Worm (Caenorhabditis elegans) whole organism, L4 larva: ENCODE results near the gene T12G3.4.

Experiments
- D1046.2 ChIP-seq: fragments of 200-800 bp; sonication (Bioruptor generic); IDR thresholded peaks from 2 replicates; pipeline ENCODE4 v1.3.6; 2022; ENCODE audit warnings: missing genetic modification characterization, missing compliant biosample characterization
- F37D6.2 ChIP-seq: sonication (generic microtip); optimal IDR thresholded peaks from 2 replicates; lab custom pipeline; 2016; ENCODE audit warnings: mild to moderate bottlenecking, missing genetic modification characterization, missing compliant biosample characterization
- F44E2.7 ChIP-seq: fragments of 200-800 bp; sonication (Bioruptor generic); IDR thresholded peaks from 2 replicates; pipeline ENCODE4 v2.1.2; 2022; ENCODE audit warnings: missing genetic modification characterization, missing compliant biosample characterization
- F49E8.2 ChIP-seq: sonication (generic microtip); optimal IDR thresholded peaks from 2 replicates; lab custom pipeline; 2016; ENCODE audit warnings: missing compliant biosample characterization, mild to moderate bottlenecking, missing genetic modification characterization, borderline replicate concordance
- R02D3.7 ChIP-seq: fragments of 150-350 bp; sonication (generic microtip); optimal IDR thresholded peaks from 3 replicates; lab custom pipeline; 2014; ENCODE audit warnings: missing biosample characterization, missing genetic modification characterization
- Y48G9A.11 ChIP-seq: fragments of 200-800 bp; sonication (Bioruptor generic); IDR thresholded peaks from 2 replicates; pipeline ENCODE4 v1.3.6; 2022; ENCODE audit warnings: missing genetic modification reagents, missing genetic modification characterization, missing compliant biosample characterization
- Y5F2A.4 ChIP-seq: fragments of 200-800 bp; sonication (Bioruptor generic); optimal IDR thresholded peaks from 2 replicates; lab custom pipeline; 2018; ENCODE audit warnings: mild to moderate bottlenecking, missing genetic modification characterization, missing compliant biosample characterization
- aha-1 ChIP-seq: fragments of 150-350 bp; peaks from one replicate; lab custom pipeline; 2014; ENCODE audit warnings: missing biosample characterization, missing genetic modification characterization
- attf-4 ChIP-seq: sonication (generic microtip); optimal IDR thresholded peaks from 3 replicates; lab custom pipeline; 2017; ENCODE audit warnings: missing biosample characterization, missing genetic modification characterization
- ceh-28 ChIP-seq: fragments of 150-350 bp; optimal IDR thresholded peaks from 2 replicates; lab custom pipeline; 2014; ENCODE audit warnings: missing biosample characterization, missing genetic modification reagents, missing genetic modification characterization
- ceh-32 ChIP-seq: sonication (generic microtip); optimal IDR thresholded peaks from 2 replicates; lab custom pipeline; 2016; ENCODE audit warnings: mild to moderate bottlenecking, missing genetic modification characterization, missing compliant biosample characterization; ENCODE audit not compliant: poor library complexity
- ceh-82 ChIP-seq: sonication (generic microtip); optimal IDR thresholded peaks from 2 replicates; lab custom pipeline; 2017; ENCODE audit warnings: missing biosample characterization, missing genetic modification characterization
- ces-1 ChIP-seq: fragments of 150-350 bp; sonication (generic microtip); optimal IDR thresholded peaks from 4 replicates; lab custom pipeline; 2014; ENCODE audit warnings: missing biosample characterization, missing genetic modification reagents, missing genetic modification characterization
- cey-2 ChIP-seq: sonication (generic microtip); optimal IDR thresholded peaks from 3 replicates; lab custom pipeline; 2017; ENCODE audit warnings: missing genetic modification characterization, mild to moderate bottlenecking, missing compliant biosample characterization, antibody characterized with exemption, borderline replicate concordance; ENCODE audit not compliant: insufficient read depth
- ctbp-1 ChIP-seq: fragments of 200-800 bp; sonication (Bioruptor generic); IDR thresholded peaks from 2 replicates; pipeline ENCODE4 v1.3.6; 2022; ENCODE audit warnings: missing genetic modification reagents, missing genetic modification characterization, missing compliant biosample characterization
- daf-12 ChIP-seq: fragments of 150-350 bp; optimal IDR thresholded peaks from 2 replicates; lab custom pipeline; 2014; ENCODE audit warnings: missing biosample characterization, missing genetic modification reagents, missing genetic modification characterization
- daf-16 ChIP-seq, 3 experiments: sonication (generic microtip); optimal IDR thresholded peaks; 2 replicates each; lab custom pipeline; 2016 to 2017; ENCODE audit warnings: missing genetic modification characterization in 3 of 3, missing genetic modification reagents in 3 of 3, mild to moderate bottlenecking in 2 of 3, missing compliant biosample characterization in 2 of 3, missing biosample characterization in 1 of 3, moderate library complexity in 1 of 3
- daf-19 ChIP-seq: fragments of 200-800 bp; sonication (Bioruptor generic); conservative IDR thresholded peaks from 2 replicates; pipeline ENCODE4 v1.3.6; 2022; ENCODE audit warnings: missing genetic modification characterization, missing compliant biosample characterization
- dmd-6 ChIP-seq: fragments of 200-800 bp; sonication (Bioruptor generic); IDR thresholded peaks from 2 replicates; pipeline ENCODE4 v1.3.6; 2022; ENCODE audit warnings: missing genetic modification reagents, missing genetic modification characterization, missing compliant biosample characterization
- dpl-1 ChIP-seq: fragments of 150-350 bp; optimal IDR thresholded peaks from 2 replicates; lab custom pipeline; 2014; ENCODE audit warnings: missing biosample characterization, missing genetic modification reagents, missing genetic modification characterization
- dve-1 ChIP-seq: sonication (generic microtip); optimal IDR thresholded peaks from 2 replicates; lab custom pipeline; 2017; ENCODE audit warnings: antibody characterized with exemption, mild to moderate bottlenecking, missing genetic modification characterization, missing compliant biosample characterization; ENCODE audit not compliant: insufficient read depth
- egl-43 ChIP-seq: fragments of 200-800 bp; sonication (Bioruptor generic); IDR thresholded peaks from 2 replicates; pipeline ENCODE4 v1.3.6; 2022; ENCODE audit warnings: missing genetic modification reagents, missing genetic modification characterization, missing compliant biosample characterization
- hif-1 ChIP-seq, 2 experiments: sonication (generic microtip); optimal IDR thresholded peaks; 2 replicates each; lab custom pipeline; 2016 to 2017; ENCODE audit warnings: missing compliant biosample characterization in 2 of 2, missing genetic modification characterization in 2 of 2, missing genetic modification reagents in 2 of 2, missing genotype in 2 of 2, mild to moderate bottlenecking in 1 of 2
- hlh-30 ChIP-seq: sonication (generic microtip); optimal IDR thresholded peaks from 2 replicates; lab custom pipeline; 2017; ENCODE audit warnings: antibody characterized with exemption, mild to moderate bottlenecking, missing genetic modification characterization, missing compliant biosample characterization; ENCODE audit not compliant: insufficient read depth
- hmg-1.1 ChIP-seq: fragments of 200-800 bp; sonication (Bioruptor generic); IDR thresholded peaks from 2 replicates; pipeline ENCODE4 v1.3.6; 2022; ENCODE audit warnings: missing genetic modification reagents, missing genetic modification characterization, missing compliant biosample characterization
- lim-7 ChIP-seq: fragments of 200-800 bp; sonication (Bioruptor generic); IDR thresholded peaks from 2 replicates; pipeline ENCODE4 v1.3.6; 2022; ENCODE audit warnings: missing genetic modification characterization, missing compliant biosample characterization
- lin-13 ChIP-seq: fragments of 150-350 bp; optimal IDR thresholded peaks from 2 replicates; lab custom pipeline; 2014; ENCODE audit warnings: missing biosample characterization, missing genetic modification reagents, missing genetic modification characterization
- lin-15B ChIP-seq: fragments of 150-350 bp; sonication (generic microtip); optimal IDR thresholded peaks from 3 replicates; lab custom pipeline; 2014; ENCODE audit warnings: missing biosample characterization, missing genetic modification characterization
- lin-39 ChIP-seq: fragments of 150-350 bp; optimal IDR thresholded peaks from 2 replicates; lab custom pipeline; 2014; ENCODE audit warnings: missing biosample characterization, missing genetic modification reagents, missing genetic modification characterization
- lir-3 ChIP-seq: sonication (generic microtip); optimal IDR thresholded peaks from 2 replicates; lab custom pipeline; 2016; ENCODE audit warnings: mild to moderate bottlenecking, missing genetic modification characterization, missing compliant biosample characterization
- lsy-2 ChIP-seq, 2 experiments: fragments of 150-350 bp in 1 of 2; sonication (generic microtip) in 1 of 2; optimal IDR thresholded peaks; 2 replicates each; lab custom pipeline; 2014 to 2017; ENCODE audit warnings: missing biosample characterization in 2 of 2, missing genetic modification characterization in 2 of 2
- nhr-10 ChIP-seq: fragments of 150-350 bp; optimal IDR thresholded peaks from 2 replicates; lab custom pipeline; 2014; ENCODE audit warnings: missing biosample characterization, missing genetic modification characterization
- nhr-111 ChIP-seq: fragments of 200-800 bp; sonication (Bioruptor generic); optimal IDR thresholded peaks from 2 replicates; lab custom pipeline; 2018; ENCODE audit warnings: mild to moderate bottlenecking, missing genetic modification characterization, missing compliant biosample characterization
- nhr-237 ChIP-seq: sonication (generic microtip); optimal IDR thresholded peaks from 2 replicates; lab custom pipeline; 2017; ENCODE audit warnings: missing biosample characterization, missing genetic modification characterization
- nhr-25 ChIP-seq: sonication (generic microtip); optimal IDR thresholded peaks from 2 replicates; lab custom pipeline; 2017; ENCODE audit warnings: missing genetic modification characterization, mild to moderate bottlenecking, missing compliant biosample characterization, antibody characterized with exemption, moderate library complexity, borderline replicate concordance; ENCODE audit not compliant: insufficient read depth
- nhr-41 ChIP-seq: fragments of 200-800 bp; sonication (Bioruptor generic); IDR thresholded peaks from 2 replicates; pipeline ENCODE4 v1.3.6; 2022; ENCODE audit warnings: missing genetic modification reagents, missing genetic modification characterization, missing compliant biosample characterization
- nhr-6 ChIP-seq: fragments of 150-350 bp; optimal IDR thresholded peaks from 2 replicates; lab custom pipeline; 2014; ENCODE audit warnings: missing biosample characterization, missing genetic modification characterization
- nhr-77 ChIP-seq: fragments of 150-350 bp; optimal IDR thresholded peaks from 2 replicates; lab custom pipeline; 2014; ENCODE audit warnings: missing biosample characterization, missing genetic modification characterization
- php-3 ChIP-seq: fragments of 200-800 bp; sonication (Bioruptor generic); IDR thresholded peaks from 2 replicates; pipeline ENCODE4 v1.3.6; 2022; ENCODE audit warnings: missing genetic modification reagents, missing genetic modification characterization, missing compliant biosample characterization
- pqm-1 ChIP-seq: sonication (generic microtip); optimal IDR thresholded peaks from 2 replicates; lab custom pipeline; 2017; ENCODE audit warnings: missing biosample characterization, missing genetic modification characterization
- snpc-4 ChIP-seq: fragments of 150-350 bp; optimal IDR thresholded peaks from 2 replicates; lab custom pipeline; 2014; ENCODE audit warnings: missing biosample characterization, missing genetic modification characterization
- spr-3 ChIP-seq: fragments of 200-800 bp; sonication (Bioruptor generic); optimal IDR thresholded peaks from 2 replicates; lab custom pipeline; 2018; ENCODE audit warnings: mild to moderate bottlenecking, missing genetic modification characterization, missing compliant biosample characterization
- tag-97 ChIP-seq: fragments of 200-800 bp; sonication (Bioruptor generic); IDR thresholded peaks from 2 replicates; pipeline ENCODE4 v1.3.6; 2022; ENCODE audit warnings: missing genetic modification characterization, missing compliant biosample characterization
- unc-39 ChIP-seq: sonication (generic microtip); optimal IDR thresholded peaks from 2 replicates; lab custom pipeline; 2017; ENCODE audit warnings: missing biosample characterization, missing genetic modification characterization
- ztf-11 ChIP-seq: fragments of 150-350 bp; optimal IDR thresholded peaks from 2 replicates; lab custom pipeline; 2014; ENCODE audit warnings: missing biosample characterization, missing genetic modification characterization
- ztf-7 ChIP-seq: fragments of 150-350 bp; optimal IDR thresholded peaks from 2 replicates; lab custom pipeline; 2014; ENCODE audit warnings: missing biosample characterization, missing genetic modification characterization

Gene T12G3.4

ce11 chrIV:12043054-12043453, 5.0 kb upstream of the T12G3.4 start (continued):
- no peak for TF ChIP-seq D1046.2 (GFP tag; lab: Robert Waterston, UW)
- no peak for TF ChIP-seq nhr-237 (tag; lab: Kevin White, UChicago)
- TF ChIP-seq attf-4 (tag; lab: Kevin White, UChicago), result no peak
- TF ChIP-seq daf-16 (GFP tag; optimal IDR thresholded peaks at IDR 0.05; lab: Kevin White, UChicago), result no peak
- TF ChIP-seq daf-16 (tag; optimal IDR thresholded peaks at IDR 0.05; lab: Kevin White, UChicago), result peak; percentile 52
- peak; percentile 30 for TF ChIP-seq dve-1 (tag; lab: Kevin White, UChicago)
- no peak for TF ChIP-seq R02D3.7 (tag; lab: Kevin White, UChicago)
- no peak for TF ChIP-seq ceh-32 (tag; lab: Kevin White, UChicago)
- TF ChIP-seq dmd-6 (GFP tag; lab: Robert Waterston, UW), result peak; percentile 41; the same call in 1 of the 2 replicates
- no peak for TF ChIP-seq egl-43 (GFP tag; lab: Robert Waterston, UW)
- TF ChIP-seq daf-12, result no peak
- no peak for TF ChIP-seq lin-39 (tag; lab: Kevin White, UChicago)
- no peak for TF ChIP-seq ctbp-1 (GFP tag; lab: Robert Waterston, UW)
- peak; percentile 60 for TF ChIP-seq nhr-77 (tag; lab: Kevin White, UChicago)
- TF ChIP-seq lim-7 (GFP tag; lab: Robert Waterston, UW), result no peak
- TF ChIP-seq php-3 (GFP tag; lab: Robert Waterston, UW), result no peak
- no peak for TF ChIP-seq F37D6.2
- peak; percentile 11 for TF ChIP-seq hlh-30 (tag; lab: Kevin White, UChicago)
- TF ChIP-seq Y48G9A.11 (GFP tag; lab: Robert Waterston, UW), result no peak
- no peak for TF ChIP-seq ceh-82 (tag; lab: Kevin White, UChicago)
- TF ChIP-seq pqm-1 (tag; lab: Kevin White, UChicago), result peak; percentile 13
- no peak for TF ChIP-seq cey-2 (tag; lab: Kevin White, UChicago)
- no peak for TF ChIP-seq lin-15B (tag; lab: Kevin White, UChicago)
- no peak for TF ChIP-seq hif-1 (tag; optimal IDR thresholded peaks at IDR 0.05; lab: Kevin White, UChicago)
- TF ChIP-seq daf-19 (GFP tag; lab: Robert Waterston, UW), result no peak
- no peak for TF ChIP-seq unc-39 (tag; lab: Kevin White, UChicago)
- no peak for TF ChIP-seq ceh-28 (tag; lab: Kevin White, UChicago)
- TF ChIP-seq nhr-25, result no peak
- TF ChIP-seq, all 104 proteins: peak for 8

ce11 chrIV:12044844-12045738, 3.0 kb upstream of the T12G3.4 start:
- TF ChIP-seq nhr-111 (no peak), R02D3.7 (tag; lab: Kevin White, UChicago) (no peak), snpc-4 (tag; lab: Kevin White, UChicago) (no peak), dve-1 (tag; lab: Kevin White, UChicago) (peak; percentile 6), aha-1 (tag; lab: Kevin White, UChicago) (no peak), tag-97 (no peak), F44E2.7 (GFP tag; lab: Robert Waterston, UW) (no peak), F49E8.2 (tag; lab: Kevin White, UChicago) (no peak), nhr-77 (tag; lab: Kevin White, UChicago) (no peak), ztf-7 (tag; lab: Kevin White, UChicago) (no peak), lir-3 (no peak), nhr-6 (tag; lab: Kevin White, UChicago) (no peak), daf-16 (GFP tag; optimal IDR thresholded peaks at IDR 0.05; lab: Kevin White, UChicago) (no peak), daf-16 (tag; optimal IDR thresholded peaks at IDR 0.05; lab: Kevin White, UChicago) (no peak), F37D6.2 (no peak), lsy-2 (tag; optimal IDR thresholded peaks at IDR 0.05; lab: Kevin White, UChicago) (peak in 1 of 2 experiments; percentile 6), ces-1 (GFP tag; lab: Kevin White, UChicago) (no peak), spr-3 (GFP tag; lab: Kevin White, UChicago) (no peak), hmg-1.1 (GFP tag; lab: Robert Waterston, UW) (no peak), cey-2 (tag; lab: Kevin White, UChicago) (no peak), nhr-25 (no peak), dmd-6 (GFP tag; lab: Robert Waterston, UW) (no peak; the same call in 1 of the 2 replicates), nhr-41 (GFP tag; lab: Robert Waterston, UW) (no peak), Y5F2A.4 (GFP tag; lab: Kevin White, UChicago) (no peak), ztf-11 (tag; lab: Kevin White, UChicago) (no peak), D1046.2 (GFP tag; lab: Robert Waterston, UW) (no peak), dpl-1 (GFP tag; lab: Kevin White, UChicago) (peak; percentile 3), nhr-10 (tag; lab: Kevin White, UChicago) (no peak), lin-13 (GFP tag; lab: Kevin White, UChicago) (no peak)
